Worm (Caenorhabditis elegans) whole organism, L4/young adult: ENCODE data around the gene srh-89.

Source experiments
- W03F9.2 ChIP-seq: fragments of 150-350 bp; optimal IDR thresholded peaks from 2 replicates; lab custom pipeline; 2014; ENCODE audit warnings: missing biosample characterization, missing genetic modification characterization
- dao-5 ChIP-seq: sonication (generic microtip); optimal IDR thresholded peaks from 2 replicates; lab custom pipeline; 2016; ENCODE audit warnings: missing genotype, missing genetic modification characterization, moderate library complexity, missing compliant biosample characterization
- him-1 ChIP-seq: sonication (generic microtip); optimal IDR thresholded peaks from 2 replicates; lab custom pipeline; 2016; ENCODE audit warnings: missing genotype, missing genetic modification reagents, missing genetic modification characterization, missing compliant biosample characterization

srh-89 gene

DNA sequence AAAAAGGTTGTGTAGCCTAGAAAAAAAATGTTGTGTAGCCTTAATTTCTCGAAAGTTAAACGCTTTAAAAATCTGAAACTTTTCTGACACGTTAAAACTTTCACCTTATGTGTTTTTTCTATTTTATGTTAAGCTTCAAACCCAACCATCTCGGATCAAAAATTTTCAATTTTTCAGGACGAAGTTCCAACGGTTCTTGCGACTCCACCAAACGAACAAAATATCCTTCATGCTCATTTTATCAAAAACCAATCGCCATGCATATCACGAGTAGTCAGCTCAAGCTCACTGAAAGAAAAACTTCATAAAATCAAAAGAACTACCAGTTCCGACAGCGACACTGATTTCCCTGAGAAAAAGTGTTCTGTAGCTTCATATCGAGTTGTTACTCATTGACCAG, 28.1 kb downstream of the srh-89 start:
- TF ChIP-seq W03F9.2 (no peak), dao-5 (no peak), him-1 (tag; lab: Kevin White, UChicago) (no peak)

DNA sequence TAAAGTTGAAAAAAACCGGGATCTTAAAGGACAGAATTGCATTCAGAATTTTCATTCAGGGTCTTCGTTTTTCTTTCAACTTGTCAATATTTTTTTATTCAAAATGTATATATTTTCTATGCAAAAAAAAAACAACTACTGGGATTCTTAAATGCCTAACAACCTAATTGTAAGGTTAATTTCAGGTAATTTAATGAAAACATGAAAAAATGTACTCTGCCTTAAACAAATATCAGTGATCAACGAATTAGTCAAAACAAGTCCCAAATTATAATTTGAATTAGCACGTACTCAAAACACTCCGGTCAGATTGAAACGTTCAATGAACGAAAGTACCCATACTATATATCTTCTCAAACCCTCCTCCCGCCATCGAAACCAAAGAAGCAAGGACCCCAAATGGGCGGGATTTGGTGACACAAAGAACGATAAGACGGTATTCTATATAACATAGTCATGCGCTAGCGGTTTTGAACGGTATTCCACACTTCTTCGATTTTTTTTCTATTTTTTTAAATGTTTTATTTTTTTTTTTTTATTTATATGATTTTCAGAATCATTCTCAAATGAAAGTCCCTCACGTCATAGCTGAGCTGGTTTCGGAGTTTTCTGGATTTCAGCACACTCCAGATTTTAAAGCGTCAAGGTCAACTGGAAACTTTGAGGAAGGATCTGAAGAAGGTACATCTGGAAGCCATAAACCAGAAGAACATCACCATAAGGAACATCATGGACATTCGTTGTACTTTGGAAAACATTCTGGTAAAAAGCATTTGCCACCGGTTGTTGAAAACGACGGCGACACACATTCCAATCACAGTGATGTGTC, 29.0 kb downstream of the srh-89 start, which contains the start of the genes ddo-2 and F25E5.8:
Gene ddo-2 (minus strand): TSS at position 330 of the 829 bp plus-strand sequence.
Gene F25E5.8 (plus strand): TSS at position 555 of the 829 bp plus-strand sequence.
- TF ChIP-seq him-1 (tag; lab: Kevin White, UChicago) (no peak), dao-5 (no peak), W03F9.2 (no peak)

DNA sequence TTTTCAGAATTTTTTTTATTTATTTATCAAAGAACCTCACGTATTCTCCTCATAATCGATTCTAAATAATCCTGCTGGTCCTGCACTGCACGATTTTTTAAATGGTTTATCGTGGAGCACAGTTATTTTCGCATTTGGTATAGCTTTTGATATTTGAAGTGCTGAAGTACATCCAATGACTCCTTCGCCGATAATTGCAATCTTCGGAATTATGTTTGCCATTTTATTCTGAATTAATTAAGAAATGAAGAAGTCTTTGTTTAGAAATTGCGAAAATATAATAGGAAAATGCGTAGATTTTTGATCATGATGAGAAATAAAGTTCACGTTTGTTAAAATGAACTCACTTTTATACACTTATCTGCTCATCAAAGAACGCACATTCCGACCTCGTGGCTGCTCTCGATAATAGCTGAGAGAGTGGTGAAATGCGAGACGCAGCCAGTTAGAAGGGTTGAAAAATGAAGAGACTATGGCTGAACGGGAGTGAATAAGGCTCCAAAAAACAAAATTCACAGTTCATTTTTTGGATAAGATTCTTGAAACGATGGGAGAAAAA, 29.7 kb downstream of the srh-89 start:
- no peak for TF ChIP-seq him-1 (tag; lab: Kevin White, UChicago)
- peak; percentile 0 for TF ChIP-seq W03F9.2

DNA sequence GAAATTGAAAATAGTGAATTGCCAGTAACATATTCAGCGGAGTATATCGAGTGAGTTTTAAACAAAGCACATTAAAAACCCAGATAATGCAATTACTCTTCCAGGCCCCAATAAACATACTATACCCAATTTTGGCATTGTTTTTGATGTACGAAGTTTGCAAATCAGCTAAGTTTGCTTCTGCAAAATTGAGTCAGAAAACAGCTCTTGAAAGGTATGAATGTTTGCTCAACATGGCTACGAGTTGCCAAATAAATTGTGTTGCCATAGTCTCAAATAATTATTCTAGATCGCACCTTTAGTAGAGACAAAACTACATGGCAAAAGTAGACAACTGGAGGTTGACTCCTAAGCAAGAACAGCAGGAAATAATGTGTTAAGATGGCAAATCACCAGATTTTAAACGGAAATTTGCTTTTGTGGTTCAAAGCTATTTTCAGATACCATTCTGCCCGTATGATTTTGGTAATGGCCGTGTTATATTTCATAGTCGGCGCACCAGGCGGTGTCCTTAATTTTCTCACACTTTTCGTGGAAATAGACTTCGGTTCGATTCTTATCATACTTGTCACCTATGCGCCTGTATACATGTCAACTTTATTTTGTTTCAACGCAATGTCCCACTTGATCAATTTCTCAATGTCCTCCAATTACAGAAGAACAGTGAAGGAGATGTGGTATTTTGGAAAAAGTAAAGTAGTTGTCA, 32.0 kb downstream of the srh-89 start:
- TF ChIP-seq dao-5, result no peak
- no peak for TF ChIP-seq W03F9.2
- no peak for TF ChIP-seq him-1 (tag; lab: Kevin White, UChicago)

DNA sequence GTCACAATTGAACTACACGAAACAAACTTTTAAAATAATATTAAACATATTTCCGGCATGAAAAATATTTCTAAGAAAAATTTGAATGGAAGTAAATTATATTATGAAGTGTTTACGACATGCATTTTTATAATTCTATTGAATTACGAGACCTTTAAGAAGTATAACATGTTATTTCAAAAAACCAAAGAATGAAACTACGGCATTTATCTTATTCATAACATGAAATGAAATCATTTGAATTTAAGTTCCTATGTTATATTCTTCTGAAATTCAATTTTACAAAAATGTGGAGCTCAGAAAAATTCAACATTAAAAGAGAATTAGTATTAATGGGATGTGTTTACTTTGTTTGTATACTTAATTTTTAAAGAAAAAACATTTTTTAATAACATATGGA, 33.6 kb downstream of the srh-89 start, which contains the start of gene srw-71:
Gene srw-71 (minus strand): TSS at position 101 of the 400 bp plus-strand sequence.
- TF ChIP-seq him-1 (tag; lab: Kevin White, UChicago) (no peak), W03F9.2 (no peak), dao-5 (no peak)

DNA sequence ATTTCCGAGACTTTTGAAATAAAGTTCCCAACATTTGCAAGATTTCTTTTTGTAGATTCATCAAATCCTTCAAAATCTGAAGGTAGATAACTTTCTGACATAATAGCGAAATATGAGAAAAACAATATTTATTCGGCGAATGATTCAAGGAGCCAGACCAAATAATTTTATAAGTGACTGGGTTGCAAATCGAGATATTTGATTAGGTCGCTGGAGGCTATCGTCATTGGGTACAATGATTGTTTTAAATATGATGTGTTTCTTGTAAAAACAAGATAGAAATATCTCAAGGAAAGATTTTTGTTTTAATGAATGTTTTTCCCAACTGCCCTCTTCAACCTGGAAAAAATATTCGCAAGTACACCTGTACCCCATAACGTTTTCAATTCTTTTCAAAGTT, 35.7 kb downstream of the srh-89 start, which contains the start of gene srw-69:
Gene srw-69 (minus strand): TSS at position 101 of the 400 bp plus-strand sequence.
- TF ChIP-seq dao-5, result no peak
- no peak for TF ChIP-seq him-1 (tag; lab: Kevin White, UChicago)
- TF ChIP-seq W03F9.2, result no peak

DNA sequence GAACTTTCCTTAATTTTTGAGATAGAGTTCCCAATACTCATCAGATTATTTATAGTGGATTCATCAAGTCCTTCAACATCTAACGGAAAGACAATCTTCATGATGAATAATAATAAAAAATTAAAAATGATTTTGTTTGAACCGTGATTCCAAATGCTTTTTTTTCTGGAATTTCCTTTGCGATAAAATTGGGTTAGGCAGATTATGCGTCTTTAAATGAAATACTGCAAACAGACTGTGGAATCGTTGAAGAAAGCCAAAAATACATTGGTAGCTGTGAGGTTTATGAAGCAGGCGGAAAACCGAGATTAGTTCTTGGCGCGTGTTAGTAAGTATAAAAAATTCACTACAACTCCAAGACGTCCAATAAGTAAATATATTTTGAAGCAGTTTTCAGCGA, 38.0 kb downstream of the srh-89 start, which contains the start of gene srw-68:
Gene srw-68 (minus strand): TSS at position 101 of the 400 bp plus-strand sequence.
- no peak for TF ChIP-seq him-1 (tag; lab: Kevin White, UChicago)
- TF ChIP-seq dao-5, result no peak
- TF ChIP-seq W03F9.2, result no peak

DNA sequence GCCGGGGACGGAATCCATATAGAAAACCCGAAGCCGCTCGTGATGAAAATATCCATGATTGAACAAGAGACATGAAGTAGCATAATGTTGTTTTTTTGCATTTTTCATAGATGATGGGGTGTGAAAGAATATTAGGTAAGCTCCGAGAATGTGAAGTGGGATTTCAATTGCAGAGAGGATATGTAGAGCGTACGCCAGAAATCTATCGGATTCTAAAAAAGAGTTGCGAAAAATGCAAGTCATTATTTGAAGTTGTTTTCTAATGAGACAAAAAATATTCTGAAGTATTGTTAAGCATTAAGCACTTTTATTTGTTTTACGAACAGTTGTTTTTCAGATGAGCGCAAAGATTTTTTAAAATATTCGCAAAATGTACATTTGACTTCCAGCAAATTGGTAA, 40.3 kb downstream of the srh-89 start, which contains the start of gene F18E3.10:
Gene F18E3.10 (minus strand): TSS at position 101 of the 400 bp plus-strand sequence.
- no peak for TF ChIP-seq W03F9.2
- no peak for TF ChIP-seq him-1 (tag; lab: Kevin White, UChicago)
- TF ChIP-seq dao-5, result no peak

DNA sequence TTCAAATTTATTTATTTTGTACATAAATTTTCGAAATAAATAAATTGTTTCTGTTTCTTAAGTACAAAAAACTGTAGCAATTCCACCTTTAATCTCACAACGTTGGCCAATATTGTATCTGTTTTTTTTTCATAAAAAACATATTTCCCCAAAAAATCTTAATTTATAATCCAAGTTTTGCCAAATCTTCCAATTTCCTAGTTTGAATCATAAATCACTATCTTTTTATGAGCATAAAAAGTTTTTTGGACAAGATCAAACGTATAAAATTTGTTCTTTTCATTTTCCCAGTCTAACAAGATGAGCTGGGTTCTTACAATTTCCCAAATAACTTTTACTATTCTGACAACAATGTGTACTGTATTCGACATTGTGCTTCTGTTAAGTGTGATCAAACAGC, 44.4 kb downstream of the srh-89 start, which contains the start of gene srxa-4:
Gene srxa-4 (plus strand): TSS at position 301 of the 400 bp plus-strand sequence.
- TF ChIP-seq W03F9.2, result no peak
- no peak for TF ChIP-seq dao-5

DNA sequence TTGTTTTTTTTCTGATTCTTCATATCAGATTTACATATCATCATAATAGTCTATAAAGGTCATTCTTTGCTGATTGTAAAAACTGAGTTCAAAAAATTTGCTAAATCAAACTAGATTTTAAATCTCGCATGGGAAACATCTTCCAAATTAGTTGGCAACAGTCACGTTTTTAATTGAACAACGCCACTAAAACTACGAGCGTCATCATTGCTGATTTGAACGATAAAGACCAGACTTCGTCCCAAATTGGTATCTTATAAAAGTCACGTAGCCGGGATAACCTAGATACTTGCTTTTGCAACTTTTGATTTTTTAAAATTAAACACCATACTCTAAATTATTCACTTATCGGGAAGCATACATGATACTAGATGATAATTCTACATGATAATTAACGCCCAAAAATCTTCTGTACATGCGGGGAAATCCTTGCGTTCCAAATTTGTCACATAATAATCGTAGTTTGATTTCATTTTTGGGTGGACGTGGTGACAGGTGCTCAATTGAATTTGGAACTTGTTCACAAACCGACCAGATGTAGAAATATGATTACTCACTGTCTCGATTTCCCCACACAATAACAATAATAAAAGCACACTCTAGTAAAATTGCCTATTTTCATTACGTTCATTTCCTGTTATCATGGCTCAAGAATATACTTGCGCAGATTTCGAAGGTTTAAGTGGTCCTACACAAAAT, 47.4 kb downstream of the srh-89 start, which contains the start of gene srw-67:
Gene srw-67 (plus strand): TSS at position 643 of the 699 bp plus-strand sequence.
- TF ChIP-seq W03F9.2, result no peak
- no peak for TF ChIP-seq him-1 (tag; lab: Kevin White, UChicago)
- TF ChIP-seq dao-5, result no peak

DNA sequence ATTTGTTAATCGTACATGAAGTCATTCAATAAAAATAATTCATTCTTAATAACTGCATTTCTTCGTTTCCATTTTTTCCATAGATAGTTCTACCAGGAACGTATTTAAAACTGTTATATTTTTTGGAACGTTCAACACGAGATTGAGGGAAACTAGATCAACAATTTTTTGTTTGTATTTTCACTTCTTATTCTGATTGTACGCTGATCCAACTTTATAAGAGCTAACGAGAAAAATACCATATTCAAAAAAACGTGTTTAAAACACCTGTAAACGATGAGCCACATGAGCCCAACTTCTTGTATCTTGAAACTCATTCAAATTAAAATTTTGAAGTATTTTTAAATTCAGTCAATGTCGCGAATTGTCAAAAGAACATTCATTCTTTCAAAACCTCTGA, 48.0 kb downstream of the srh-89 start:
- TF ChIP-seq W03F9.2 (no peak), dao-5 (no peak), him-1 (tag; lab: Kevin White, UChicago) (no peak)

DNA sequence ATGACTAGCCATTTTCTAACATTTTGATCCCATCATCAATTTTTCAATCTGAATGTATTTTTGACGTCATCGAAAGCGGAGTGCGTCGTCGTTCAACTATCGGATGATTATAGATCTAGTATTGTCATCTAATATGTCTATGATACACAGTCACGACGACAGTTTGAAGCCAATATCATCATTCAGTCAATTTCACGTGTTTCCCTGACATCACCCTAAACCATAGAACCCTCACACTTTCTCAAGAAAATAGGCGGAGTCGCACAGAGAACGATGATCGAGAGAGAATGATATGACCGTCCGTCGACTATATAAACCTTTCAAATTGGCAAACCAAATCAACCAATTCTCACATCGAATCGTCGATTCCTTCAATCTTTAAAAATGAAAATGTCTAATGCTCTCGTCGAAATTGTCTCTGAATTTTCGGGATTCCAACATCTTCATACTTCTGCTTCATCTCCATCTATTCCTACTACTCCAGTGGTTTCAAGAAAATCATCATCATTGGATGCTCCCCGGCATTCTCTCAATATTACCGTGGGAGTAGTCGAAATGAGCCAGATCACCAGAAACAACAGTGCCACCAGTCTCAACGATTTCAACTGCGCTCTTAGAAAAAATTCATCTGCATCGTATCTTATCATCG, 48.7 kb downstream of the srh-89 start, which contains the start of gene F18E3.13:
Gene F18E3.13 (plus strand): TSS at position 385 of the 649 bp plus-strand sequence.
- no peak for TF ChIP-seq W03F9.2
- no peak for TF ChIP-seq him-1 (tag; lab: Kevin White, UChicago)
- TF ChIP-seq dao-5, result no peak

DNA sequence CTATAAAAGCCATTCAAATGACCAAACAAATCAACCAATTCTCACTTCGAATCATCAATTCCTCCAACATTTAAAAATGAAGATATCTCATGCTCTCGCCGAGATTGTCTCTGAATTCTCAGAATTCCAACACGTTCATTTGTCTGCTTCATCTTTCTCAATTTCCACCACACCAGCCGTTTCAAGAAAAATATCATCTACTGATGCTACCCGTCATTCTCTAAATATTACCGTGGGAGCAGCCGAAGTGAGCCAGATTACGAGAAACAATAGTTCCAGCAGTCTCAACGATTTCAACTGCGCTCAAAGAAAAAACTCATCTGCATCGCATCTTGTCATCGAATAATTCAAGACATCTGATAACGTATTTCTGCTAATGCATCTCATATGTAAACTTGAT, 49.7 kb downstream of the srh-89 start, which contains the start of gene F18E3.12:
Gene F18E3.12 (plus strand): TSS at position 77 of the 400 bp plus-strand sequence.
- TF ChIP-seq dao-5 (no peak), him-1 (tag; lab: Kevin White, UChicago) (no peak), W03F9.2 (no peak)
